Fruit fly (Drosophila melanogaster) whole organism, prepupa: ENCODE measurements around the gene Teh2.

Source experiments
- CG10669 ChIP-seq: fragments of 200-800 bp; sonication (Bioruptor generic); optimal IDR thresholded peaks from 3 replicates; lab custom pipeline; 2018; ENCODE audit warnings: missing biosample characterization, mild to moderate bottlenecking, missing genetic modification characterization, moderate library complexity
- CG11294 ChIP-seq: fragments of 200-800 bp; sonication (Bioruptor generic); IDR thresholded peaks from 2 replicates; pipeline ENCODE4 v1.3.6; 2022; ENCODE audit warnings: missing biosample characterization, missing genetic modification characterization
- CG11762 ChIP-seq: fragments of 200-800 bp; sonication (Bioruptor generic); optimal IDR thresholded peaks from 3 replicates; lab custom pipeline; 2016; ENCODE audit warnings: missing biosample characterization, missing genetic modification characterization; ENCODE audit not compliant: insufficient read depth
- CG11902 ChIP-seq: fragments of 200-800 bp; sonication (Bioruptor generic); optimal IDR thresholded peaks from 3 replicates; lab custom pipeline; 2016; ENCODE audit warnings: missing biosample characterization, missing genetic modification characterization
- CG15336 ChIP-seq: fragments of 200-800 bp; sonication (Bioruptor generic); IDR thresholded peaks from 2 replicates; pipeline ENCODE4 v1.3.6; 2022; ENCODE audit warnings: missing biosample characterization, missing genetic modification characterization
- CG16779 ChIP-seq: fragments of 200-800 bp; sonication (Bioruptor generic); optimal IDR thresholded peaks from 3 replicates; lab custom pipeline; 2017; ENCODE audit warnings: missing biosample characterization, mild to moderate bottlenecking, missing genetic modification characterization
- CG32006 ChIP-seq: fragments of 200-800 bp; sonication (Bioruptor generic); optimal IDR thresholded peaks from 3 replicates; lab custom pipeline; 2017; ENCODE audit warnings: missing biosample characterization, mild to moderate bottlenecking, missing genetic modification characterization
- CG34406 ChIP-seq: fragments of 200-800 bp; sonication (Bioruptor generic); optimal IDR thresholded peaks from 3 replicates; lab custom pipeline; 2016; ENCODE audit warnings: missing biosample characterization, missing genetic modification characterization
- CG3919 ChIP-seq: fragments of 200-800 bp; sonication (Bioruptor generic); optimal IDR thresholded peaks from 3 replicates; lab custom pipeline; 2016; ENCODE audit warnings: missing biosample characterization, missing genetic modification characterization
- CG4318 ChIP-seq: fragments of 200-800 bp; sonication (Bioruptor generic); optimal IDR thresholded peaks from 3 replicates; lab custom pipeline; 2017; ENCODE audit warnings: missing biosample characterization, mild to moderate bottlenecking, missing genetic modification characterization
- CG6163 ChIP-seq: fragments of 200-800 bp; sonication (Bioruptor generic); IDR thresholded peaks from 3 replicates; pipeline ENCODE4 v1.3.6; 2022; ENCODE audit warnings: missing biosample characterization, missing genetic modification characterization
- CG6276 ChIP-seq: fragments of 200-800 bp; sonication (Bioruptor generic); optimal IDR thresholded peaks from 2 replicates; lab custom pipeline; 2017; ENCODE audit warnings: missing biosample characterization, mild to moderate bottlenecking, missing genetic modification characterization
- CG6792 ChIP-seq: fragments of 200-800 bp; sonication (Bioruptor generic); optimal IDR thresholded peaks from 3 replicates; lab custom pipeline; 2016; ENCODE audit warnings: missing biosample characterization, missing genetic modification characterization
- CG6808 ChIP-seq: fragments of 200-800 bp; sonication (Bioruptor generic); optimal IDR thresholded peaks from 3 replicates; lab custom pipeline; 2017; ENCODE audit warnings: missing biosample characterization, missing genetic modification characterization, mild to moderate bottlenecking, moderate library complexity, missing genetic modification reagents
- CG6854 ChIP-seq: fragments of 200-800 bp; sonication (Bioruptor generic); optimal IDR thresholded peaks from 2 replicates; lab custom pipeline; 2017; ENCODE audit warnings: missing biosample characterization, mild to moderate bottlenecking, missing genetic modification characterization
- CG7368 ChIP-seq: fragments of 200-800 bp; sonication (Bioruptor generic); optimal IDR thresholded peaks from 3 replicates; lab custom pipeline; 2016; ENCODE audit warnings: missing biosample characterization, missing genetic modification characterization
- CG8119 ChIP-seq: fragments of 200-800 bp; sonication (Bioruptor generic); IDR thresholded peaks from 3 replicates; pipeline ENCODE4 v1.3.6; 2022; ENCODE audit warnings: missing biosample characterization, missing genetic modification characterization
- CG8319 ChIP-seq: fragments of 200-800 bp; sonication (Bioruptor generic); optimal IDR thresholded peaks from 3 replicates; lab custom pipeline; 2016; ENCODE audit warnings: missing biosample characterization, missing genetic modification characterization
- CG8632 ChIP-seq: fragments of 200-800 bp; sonication (Bioruptor generic); optimal IDR thresholded peaks from 3 replicates; lab custom pipeline; 2016; ENCODE audit warnings: missing biosample characterization, missing genetic modification characterization
- Eip75B ChIP-seq: fragments of 200-800 bp; sonication (Bioruptor generic); optimal IDR thresholded peaks from 3 replicates; lab custom pipeline; 2016; ENCODE audit warnings: missing biosample characterization, missing genetic modification characterization
- Eip78C ChIP-seq: fragments of 200-800 bp; sonication (Bioruptor generic); peaks from one replicate; lab custom pipeline; 2016; ENCODE audit warnings: missing biosample characterization, missing genetic modification characterization
- Ets21C ChIP-seq: fragments of 200-800 bp; sonication (Bioruptor generic); optimal IDR thresholded peaks from 3 replicates; lab custom pipeline; 2016; ENCODE audit warnings: missing biosample characterization, missing genetic modification characterization
- Gug ChIP-seq: fragments of 200-800 bp; sonication (Bioruptor generic); IDR thresholded peaks from 2 replicates; pipeline ENCODE4 v1.3.6; 2022; ENCODE audit warnings: missing biosample characterization, missing genetic modification characterization
- Hr38 ChIP-seq: sonication (Bioruptor generic); optimal IDR thresholded peaks from 2 replicates; lab custom pipeline; 2016; ENCODE audit warnings: missing biosample characterization, missing genetic modification characterization
- Hr39 ChIP-seq: fragments of 200-800 bp; sonication (Bioruptor generic); optimal IDR thresholded peaks from 2 replicates; lab custom pipeline; 2016; ENCODE audit warnings: missing biosample characterization, missing genetic modification characterization
- Smox ChIP-seq: fragments of 200-800 bp; sonication (Bioruptor generic); optimal IDR thresholded peaks from 3 replicates; lab custom pipeline; 2016; ENCODE audit warnings: missing biosample characterization, missing genetic modification characterization
- Sox102F ChIP-seq: fragments of 200-800 bp; sonication (Bioruptor generic); optimal IDR thresholded peaks from 2 replicates; lab custom pipeline; 2016; ENCODE audit warnings: missing biosample characterization, mild to moderate bottlenecking, missing genetic modification characterization
- Sox14 ChIP-seq: fragments of 200-800 bp; sonication (Bioruptor generic); optimal IDR thresholded peaks from 3 replicates; lab custom pipeline; 2016; ENCODE audit warnings: missing biosample characterization, missing genetic modification characterization
- achi ChIP-seq: fragments of 200-800 bp; sonication (Bioruptor generic); optimal IDR thresholded peaks from 3 replicates; lab custom pipeline; 2016; ENCODE audit warnings: missing biosample characterization, missing genetic modification characterization
- dac ChIP-seq: fragments of 200-800 bp; sonication (Bioruptor generic); optimal IDR thresholded peaks from 2 replicates; lab custom pipeline; 2017; ENCODE audit warnings: missing biosample characterization, mild to moderate bottlenecking, missing genetic modification characterization
- eg ChIP-seq: fragments of 200-800 bp; sonication (Bioruptor generic); IDR thresholded peaks from 3 replicates; pipeline ENCODE4 v1.3.6; 2022; ENCODE audit warnings: missing biosample characterization, missing genetic modification characterization
- esn ChIP-seq: fragments of 200-800 bp; sonication (Bioruptor generic); optimal IDR thresholded peaks from 2 replicates; lab custom pipeline; 2016; ENCODE audit warnings: missing biosample characterization, mild to moderate bottlenecking, missing genetic modification characterization, moderate library complexity
- fd85E ChIP-seq: fragments of 200-800 bp; sonication (Bioruptor generic); optimal IDR thresholded peaks from 3 replicates; lab custom pipeline; 2016; ENCODE audit warnings: missing biosample characterization, missing genetic modification characterization
- fkh ChIP-seq: fragments of 200-800 bp; sonication (Bioruptor generic); optimal IDR thresholded peaks from 3 replicates; lab custom pipeline; 2017; ENCODE audit warnings: missing biosample characterization, mild to moderate bottlenecking, missing genetic modification characterization, moderate library complexity
- lz ChIP-seq: fragments of 200-800 bp; sonication (Bioruptor generic); optimal IDR thresholded peaks from 3 replicates; lab custom pipeline; 2016; ENCODE audit warnings: missing biosample characterization, missing genetic modification characterization
- net ChIP-seq: fragments of 200-800 bp; sonication (Bioruptor generic); optimal IDR thresholded peaks from 3 replicates; lab custom pipeline; 2016; ENCODE audit warnings: missing biosample characterization, missing genetic modification characterization
- pdm3 ChIP-seq: fragments of 200-800 bp; sonication (Bioruptor generic); optimal IDR thresholded peaks from 3 replicates; lab custom pipeline; 2016; ENCODE audit warnings: missing biosample characterization, missing genetic modification characterization
- salr ChIP-seq, 2 experiments: fragments of 200-800 bp; sonication (Bioruptor generic); optimal IDR thresholded peaks; 3 replicates each; lab custom pipeline; 2016 to 2018; ENCODE audit warnings: missing biosample characterization in 2 of 2, missing genetic modification characterization in 2 of 2, mild to moderate bottlenecking in 1 of 2
- spab ChIP-seq: fragments of 200-800 bp; sonication (Bioruptor generic); optimal IDR thresholded peaks from 2 replicates; lab custom pipeline; 2017; ENCODE audit warnings: missing biosample characterization, mild to moderate bottlenecking, missing genetic modification characterization, missing genetic modification reagents
- ss ChIP-seq, 2 experiments: fragments of 200-800 bp; sonication (Bioruptor generic); optimal IDR thresholded peaks; 2 replicates in 1 of 2; 3 replicates in 1 of 2; lab custom pipeline; 2017 to 2018; ENCODE audit warnings: mild to moderate bottlenecking in 2 of 2, missing biosample characterization in 2 of 2, missing genetic modification characterization in 2 of 2, moderate library complexity in 1 of 2
- svp ChIP-seq: fragments of 200-800 bp; sonication (Bioruptor generic); peaks from one replicate; lab custom pipeline; 2016; ENCODE audit warnings: missing biosample characterization, missing genetic modification characterization
- topi ChIP-seq: fragments of 200-800 bp; sonication (Bioruptor generic); optimal IDR thresholded peaks from 3 replicates; lab custom pipeline; 2016; ENCODE audit warnings: missing biosample characterization, missing genetic modification characterization
- vri ChIP-seq: fragments of 200-800 bp; sonication (Bioruptor generic); optimal IDR thresholded peaks from 3 replicates; lab custom pipeline; 2016; ENCODE audit warnings: missing biosample characterization, mild to moderate bottlenecking, missing genetic modification characterization

Gene Teh2

dm6 chr3L:4135857-4136256, 52.0 kb downstream of the Teh2 start, which contains the start of gene RfC4:
RfC4 (minus strand) TSS chr3L:4136038.
- no peak for TF ChIP-seq Hr38 (GFP tag; lab: Kevin White, UChicago)
- TF ChIP-seq salr (GFP tag; optimal IDR thresholded peaks at IDR 0.05; lab: Kevin White, UChicago), result no peak
- TF ChIP-seq lz, result no peak
- no peak for TF ChIP-seq Gug (GFP tag; lab: Robert Waterston, UW)
- no peak for TF ChIP-seq Hr39 (GFP tag; lab: Kevin White, UChicago)
- TF ChIP-seq CG8632 (GFP tag; lab: Kevin White, UChicago), result no peak
- TF ChIP-seq CG6276, result no peak
- TF ChIP-seq net (GFP tag; lab: Kevin White, UChicago), result no peak

- TF ChIP-seq CG3919 (GFP tag; lab: Kevin White, UChicago), result no peak
- no peak for TF ChIP-seq CG34406 (GFP tag; lab: Kevin White, UChicago)
- TF ChIP-seq lz, result no peak
- TF ChIP-seq Eip78C (GFP tag; lab: Kevin White, UChicago), result no peak
- no peak for TF ChIP-seq Smox
- no peak for TF ChIP-seq CG10669
- peak; percentile 23 for TF ChIP-seq esn (GFP tag; lab: Kevin White, UChicago)
- TF ChIP-seq dac (GFP tag; lab: Kevin White, UChicago), result no peak
- TF ChIP-seq Sox102F (GFP tag; lab: Kevin White, UChicago), result no peak
- no peak for TF ChIP-seq CG11762 (GFP tag; lab: Kevin White, UChicago)
- no peak for TF ChIP-seq net (GFP tag; lab: Kevin White, UChicago)
- TF ChIP-seq CG8119 (GFP tag; lab: Robert Waterston, UW), result peak; percentile 73
- TF ChIP-seq Hr38 (GFP tag; lab: Kevin White, UChicago), result no peak
- no peak for TF ChIP-seq fkh (GFP tag; lab: Kevin White, UChicago)
- no peak for TF ChIP-seq CG32006 (GFP tag; lab: Kevin White, UChicago)
- TF ChIP-seq eg, result no peak
- peak; percentile 60 for TF ChIP-seq CG6854 (GFP tag; lab: Kevin White, UChicago)
- TF ChIP-seq CG16779 (tag; lab: Kevin White, UChicago), result no peak
- TF ChIP-seq CG4318 (GFP tag; lab: Kevin White, UChicago), result no peak
- TF ChIP-seq topi, result no peak
- TF ChIP-seq pdm3 (GFP tag; lab: Kevin White, UChicago), result no peak
- no peak for TF ChIP-seq CG11294 (GFP tag; lab: Robert Waterston, UW)
- TF ChIP-seq achi, result no peak
- TF ChIP-seq CG15336 (GFP tag; lab: Robert Waterston, UW), result peak; percentile 9; the same call in 1 of the 2 replicates
- no peak for TF ChIP-seq CG8319
- no peak for TF ChIP-seq vri (GFP tag; lab: Kevin White, UChicago)
- TF ChIP-seq CG6792 (GFP tag; lab: Kevin White, UChicago), result no peak
- peak; percentile 74 for TF ChIP-seq svp (GFP tag; lab: Kevin White, UChicago)
- no peak for TF ChIP-seq Ets21C (GFP tag; lab: Kevin White, UChicago)
- no peak for TF ChIP-seq Eip75B
- TF ChIP-seq CG6808 (GFP tag; lab: Kevin White, UChicago), result no peak
- TF ChIP-seq salr (GFP tag; optimal IDR thresholded peaks at IDR 0.05; lab: Kevin White, UChicago), result no peak
- no peak; the same call in 2 of the 3 replicates for TF ChIP-seq CG6163 (GFP tag; lab: Robert Waterston, UW)
- TF ChIP-seq Gug (GFP tag; lab: Robert Waterston, UW), result no peak
- TF ChIP-seq Sox14 (GFP tag; lab: Kevin White, UChicago), result no peak
- TF ChIP-seq ss (GFP tag; optimal IDR thresholded peaks at IDR 0.05; lab: Kevin White, UChicago), result no peak
- no peak for TF ChIP-seq CG7368 (GFP tag; lab: Kevin White, UChicago)
- no peak for TF ChIP-seq spab (GFP tag; lab: Kevin White, UChicago)
- TF ChIP-seq CG11902 (GFP tag; lab: Kevin White, UChicago), result no peak
- no peak for TF ChIP-seq fd85E (GFP tag; lab: Kevin White, UChicago)
Observed at dm6 chr3L:4133724-4134678, 53.8 kb downstream of the Teh2 start, which contains the start of gene ens. ens (minus strand) TSS chr3L:4134550.
